Worm (Caenorhabditis elegans): ENCODE results near the gene fbxc-42.
"Not testable (repeated sequence)": the region's sequence is repeated elsewhere in the genome, so short reads cannot be mapped to it uniquely, and the experiment has no call there.

ce11 chrII:1034457-1034856, 43.1 kb downstream of the fbxc-42 start:
- not testable (repeated sequence) for TF ChIP-seq C06A6.2 (GFP tag; conservative IDR thresholded peaks at IDR 0.05); ceh-91 (GFP tag; IDR thresholded peaks at IDR 0.05); egl-18 (GFP tag; IDR thresholded peaks at IDR 0.05); gei-17 (GFP tag; optimal IDR thresholded peaks at IDR 0.05); Y67H2A.10 (GFP tag; conservative IDR thresholded peaks at IDR 0.05); let-607 (tag; optimal IDR thresholded peaks at IDR 0.05); repo-1 (tag; optimal IDR thresholded peaks at IDR 0.05); snpc-4 (GFP tag; optimal IDR thresholded peaks at IDR 0.05); snpc-4 (tag; optimal IDR thresholded peaks at IDR 0.05)
